Worm (Caenorhabditis elegans) whole organism, L2 larva: Measurements from ENCODE around the gene Y110A2AL.7.

ENCODE experiments used
- C34F6.9 ChIP-seq: fragments of 150-350 bp; optimal IDR thresholded peaks from 2 replicates; lab custom pipeline; 2014; ENCODE audit warnings: missing biosample characterization, missing genetic modification characterization
- F13H6.1 ChIP-seq: sonication (generic microtip); optimal IDR thresholded peaks from 2 replicates; lab custom pipeline; 2016; ENCODE audit warnings: missing genetic modification characterization, missing compliant biosample characterization
- R02D3.7 ChIP-seq: fragments of 150-350 bp; optimal IDR thresholded peaks from 2 replicates; lab custom pipeline; 2014; ENCODE audit warnings: missing biosample characterization, missing genetic modification characterization
- Y55F3AM.14 ChIP-seq: fragments of 200-800 bp; sonication (Bioruptor generic); optimal IDR thresholded peaks from 2 replicates; lab custom pipeline; 2018; ENCODE audit warnings: mild to moderate bottlenecking, missing genetic modification characterization, missing compliant biosample characterization
- ZK546.5 ChIP-seq: sonication (generic microtip); optimal IDR thresholded peaks from 2 replicates; lab custom pipeline; 2017; ENCODE audit warnings: missing biosample characterization, missing genetic modification characterization
- alr-1 ChIP-seq: fragments of 150-350 bp; optimal IDR thresholded peaks from 2 replicates; lab custom pipeline; 2014; ENCODE audit warnings: missing biosample characterization, missing genetic modification characterization
- aly-2 ChIP-seq: fragments of 150-350 bp; optimal IDR thresholded peaks from 2 replicates; lab custom pipeline; 2014; ENCODE audit warnings: missing biosample characterization, missing genetic modification characterization
- ama-1 ChIP-seq: fragments of 150-350 bp; optimal IDR thresholded peaks from 2 replicates; lab custom pipeline; 2018; ENCODE audit warnings: inconsistent platforms
- blmp-1 ChIP-seq: sonication (generic microtip); optimal IDR thresholded peaks from 2 replicates; lab custom pipeline; 2017; ENCODE audit warnings: missing genetic modification characterization, mild to moderate bottlenecking, missing compliant biosample characterization, antibody characterized with exemption, moderate library complexity; ENCODE audit not compliant: insufficient read depth
- ceh-16 ChIP-seq: fragments of 150-350 bp; optimal IDR thresholded peaks from 2 replicates; lab custom pipeline; 2014; ENCODE audit warnings: missing biosample characterization, missing genetic modification characterization
- ceh-82 ChIP-seq: fragments of 150-350 bp; optimal IDR thresholded peaks from 2 replicates; lab custom pipeline; 2014; ENCODE audit warnings: missing biosample characterization, missing genetic modification characterization
- crh-2 ChIP-seq: sonication (generic microtip); optimal IDR thresholded peaks from 2 replicates; lab custom pipeline; 2017; ENCODE audit warnings: missing biosample characterization, missing genetic modification characterization
- dmd-4 ChIP-seq: sonication (generic microtip); optimal IDR thresholded peaks from 2 replicates; lab custom pipeline; 2017; ENCODE audit warnings: missing biosample characterization, missing genetic modification characterization
- egl-27 ChIP-seq: sonication (generic microtip); optimal IDR thresholded peaks from 3 replicates; lab custom pipeline; 2017; ENCODE audit warnings: missing biosample characterization, missing genetic modification reagents, missing genetic modification characterization
- elt-3 ChIP-seq: sonication (generic microtip); optimal IDR thresholded peaks from 2 replicates; lab custom pipeline; 2017; ENCODE audit warnings: missing biosample characterization, missing genetic modification characterization
- fos-1 ChIP-seq: fragments of 150-350 bp; optimal IDR thresholded peaks from 2 replicates; lab custom pipeline; 2014; ENCODE audit warnings: missing biosample characterization, missing genetic modification characterization
- gmeb-1 ChIP-seq: fragments of 150-350 bp; optimal IDR thresholded peaks from 2 replicates; lab custom pipeline; 2014; ENCODE audit warnings: missing biosample characterization, missing genetic modification characterization
- lin-11 ChIP-seq: fragments of 150-350 bp; sonication (generic microtip); optimal IDR thresholded peaks from 2 replicates; lab custom pipeline; 2014; ENCODE audit warnings: missing biosample characterization, missing genetic modification characterization, inconsistent platforms, mixed read lengths
- lin-39 ChIP-seq: fragments of 150-350 bp; optimal IDR thresholded peaks from 2 replicates; lab custom pipeline; 2014; ENCODE audit warnings: missing biosample characterization, missing genetic modification reagents, missing genetic modification characterization
- lsy-2 ChIP-seq, 2 experiments: fragments of 150-350 bp in 1 of 2; sonication (generic microtip) in 1 of 2; optimal IDR thresholded peaks; 2 replicates each; lab custom pipeline; 2014 to 2017; ENCODE audit warnings: missing biosample characterization in 2 of 2, missing genetic modification characterization in 2 of 2
- mab-5 ChIP-seq: fragments of 150-350 bp; optimal IDR thresholded peaks from 2 replicates; lab custom pipeline; 2014; ENCODE audit warnings: missing biosample characterization, missing genetic modification characterization
- mbf-1 ChIP-seq: sonication (generic microtip); optimal IDR thresholded peaks from 2 replicates; lab custom pipeline; 2017; ENCODE audit warnings: missing biosample characterization, missing genetic modification characterization
- mdl-1 ChIP-seq, 2 experiments: fragments of 150-350 bp in 1 of 2; sonication (generic microtip) in 1 of 2; optimal IDR thresholded peaks; 2 replicates each; lab custom pipeline; 2017; ENCODE audit warnings: missing biosample characterization in 2 of 2, missing genetic modification characterization in 2 of 2
- nhr-10 ChIP-seq: sonication (generic microtip); optimal IDR thresholded peaks from 2 replicates; lab custom pipeline; 2017; ENCODE audit warnings: missing biosample characterization, missing genetic modification characterization
- nhr-11 ChIP-seq: fragments of 150-350 bp; optimal IDR thresholded peaks from 2 replicates; lab custom pipeline; 2014; ENCODE audit warnings: missing biosample characterization, missing genetic modification characterization
- nhr-12 ChIP-seq: fragments of 150-350 bp; optimal IDR thresholded peaks from 2 replicates; lab custom pipeline; 2014; ENCODE audit warnings: missing biosample characterization, missing genetic modification characterization
- nhr-129 ChIP-seq: fragments of 150-350 bp; optimal IDR thresholded peaks from 2 replicates; lab custom pipeline; 2014; ENCODE audit warnings: missing biosample characterization, missing genetic modification characterization
- nhr-21 ChIP-seq: fragments of 150-350 bp; optimal IDR thresholded peaks from 2 replicates; lab custom pipeline; 2014; ENCODE audit warnings: missing biosample characterization, missing genetic modification characterization
- nhr-23 ChIP-seq: fragments of 150-350 bp; optimal IDR thresholded peaks from 2 replicates; lab custom pipeline; 2014; ENCODE audit warnings: missing biosample characterization, missing genetic modification reagents, missing genetic modification characterization
- nhr-237 ChIP-seq: fragments of 150-350 bp; optimal IDR thresholded peaks from 2 replicates; lab custom pipeline; 2014; ENCODE audit warnings: missing biosample characterization, missing genetic modification characterization
- nhr-25 ChIP-seq: fragments of 150-350 bp; sonication (generic microtip); optimal IDR thresholded peaks from 3 replicates; lab custom pipeline; 2014; ENCODE audit warnings: missing biosample characterization, missing genetic modification characterization
- nhr-77 ChIP-seq: fragments of 150-350 bp; optimal IDR thresholded peaks from 2 replicates; lab custom pipeline; 2014; ENCODE audit warnings: missing biosample characterization, missing genetic modification characterization
- peb-1 ChIP-seq: fragments of 150-350 bp; optimal IDR thresholded peaks from 2 replicates; lab custom pipeline; 2014; ENCODE audit warnings: missing biosample characterization, missing genetic modification characterization
- sem-4 ChIP-seq: fragments of 150-350 bp; optimal IDR thresholded peaks from 2 replicates; lab custom pipeline; 2014; ENCODE audit warnings: missing biosample characterization, missing genetic modification reagents, missing genetic modification characterization
- skn-1 ChIP-seq: sonication (generic microtip); optimal IDR thresholded peaks from 2 replicates; lab custom pipeline; 2017; ENCODE audit warnings: missing biosample characterization, missing genetic modification characterization
- sma-3 ChIP-seq: sonication (generic microtip); optimal IDR thresholded peaks from 2 replicates; lab custom pipeline; 2016; ENCODE audit warnings: missing genetic modification reagents, missing genetic modification characterization, missing compliant biosample characterization
- sma-9 ChIP-seq, 2 experiments: fragments of 150-350 bp in 1 of 2; sonication (generic microtip) in 1 of 2; optimal IDR thresholded peaks; 2 replicates each; lab custom pipeline; 2014 to 2016; ENCODE audit warnings: missing genetic modification characterization in 2 of 2, mild to moderate bottlenecking in 1 of 2, missing biosample characterization in 1 of 2, missing compliant biosample characterization in 1 of 2, missing genetic modification reagents in 1 of 2, moderate library complexity in 1 of 2
- snpc-4 ChIP-seq: fragments of 150-350 bp; optimal IDR thresholded peaks from 2 replicates; lab custom pipeline; 2014; ENCODE audit warnings: missing biosample characterization, missing genetic modification characterization
- unc-39 ChIP-seq: fragments of 150-350 bp; optimal IDR thresholded peaks from 2 replicates; lab custom pipeline; 2014; ENCODE audit warnings: missing biosample characterization, missing genetic modification characterization
- unc-55 ChIP-seq: fragments of 150-350 bp; sonication (generic microtip); optimal IDR thresholded peaks from 3 replicates; lab custom pipeline; 2014; ENCODE audit warnings: missing biosample characterization, missing genetic modification reagents, missing genetic modification characterization
- unc-62 ChIP-seq: fragments of 150-350 bp; optimal IDR thresholded peaks from 2 replicates; lab custom pipeline; 2014; ENCODE audit warnings: missing biosample characterization, missing genetic modification reagents, missing genetic modification characterization
- ztf-1 ChIP-seq: fragments of 200-800 bp; sonication (Bioruptor generic); conservative IDR thresholded peaks from 2 replicates; pipeline ENCODE4 v1.3.6; 2022; ENCODE audit warnings: missing genetic modification characterization, missing compliant biosample characterization
- ztf-11 ChIP-seq: sonication (generic microtip); optimal IDR thresholded peaks from 2 replicates; lab custom pipeline; 2017; ENCODE audit warnings: missing biosample characterization, missing genetic modification characterization
- ztf-4 ChIP-seq: fragments of 150-350 bp; optimal IDR thresholded peaks from 2 replicates; lab custom pipeline; 2014; ENCODE audit warnings: missing biosample characterization, missing genetic modification characterization

Y110A2AL.7 gene

DNA sequence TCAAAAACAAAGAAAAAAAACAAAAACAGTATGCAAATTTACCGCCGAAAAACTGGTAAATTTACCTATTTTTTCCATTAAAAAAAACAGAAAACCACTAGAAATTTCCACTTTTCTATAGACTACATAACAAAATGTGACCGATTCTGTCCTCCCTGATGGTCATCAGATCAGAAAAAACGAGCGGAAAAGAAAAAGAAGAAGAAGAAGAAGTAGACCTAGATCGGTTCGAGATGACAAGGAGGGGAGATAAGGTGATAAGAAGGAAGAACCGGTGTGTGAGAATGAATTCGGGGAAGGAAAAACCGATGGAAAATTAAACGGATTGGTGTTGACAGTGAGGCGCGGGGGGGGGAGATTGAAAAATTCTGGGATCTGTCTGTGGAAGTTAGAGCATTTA lies 13.1 kb upstream of the Y110A2AL.7 start:
- TF ChIP-seq ceh-82 (tag; lab: Kevin White, UChicago) (no peak), skn-1 (tag; lab: Kevin White, UChicago) (no peak), ztf-1 (GFP tag; lab: Robert Waterston, UW) (no peak), fos-1 (tag; lab: Kevin White, UChicago) (peak; percentile 7), nhr-237 (tag; lab: Kevin White, UChicago) (no peak), nhr-11 (tag; lab: Kevin White, UChicago) (no peak)

DNA sequence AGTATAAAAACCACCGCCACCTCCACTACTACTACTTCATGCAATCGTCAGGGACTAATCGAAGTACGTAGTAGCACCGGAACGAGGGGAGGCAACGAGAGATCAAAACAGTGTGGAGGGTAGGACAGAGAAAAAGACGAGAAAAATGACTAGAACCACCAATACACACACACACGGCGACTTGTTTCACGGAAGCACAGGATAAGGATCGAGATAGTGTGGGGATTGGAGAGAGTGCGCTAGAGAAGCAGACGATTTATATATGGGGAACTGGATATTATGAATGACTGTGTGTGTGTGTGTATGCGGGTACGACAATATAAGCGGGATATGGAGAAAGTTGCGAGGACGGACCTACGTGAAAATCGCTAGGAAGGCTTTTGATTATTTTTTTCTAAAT lies 11.8 kb upstream of the Y110A2AL.7 start:
- peak; percentile 63 for TF ChIP-seq nhr-25 (tag; lab: Kevin White, UChicago)
- TF ChIP-seq mab-5 (tag; lab: Kevin White, UChicago): no peak
- no peak for TF ChIP-seq unc-55 (GFP tag; lab: Kevin White, UChicago)
- no peak for TF ChIP-seq unc-62
- peak; percentile 12 for TF ChIP-seq blmp-1 (tag; lab: Kevin White, UChicago)
- TF ChIP-seq gmeb-1 (tag; lab: Kevin White, UChicago): no peak
- TF ChIP-seq nhr-237 (tag; lab: Kevin White, UChicago): no peak
- TF ChIP-seq ztf-11: no peak
- TF ChIP-seq lin-11 (tag; lab: Kevin White, UChicago): no peak
- no peak for TF ChIP-seq lin-39 (tag; lab: Kevin White, UChicago)
- no peak for TF ChIP-seq elt-3
- no peak for TF ChIP-seq mbf-1
- TF ChIP-seq sma-9 (GFP tag; optimal IDR thresholded peaks at IDR 0.05; lab: Kevin White, UChicago): no peak
- TF ChIP-seq sma-9 (tag; optimal IDR thresholded peaks at IDR 0.05; lab: Kevin White, UChicago): no peak
- TF ChIP-seq C34F6.9 (tag; lab: Kevin White, UChicago): no peak
- no peak for TF ChIP-seq alr-1 (tag; lab: Kevin White, UChicago)
- TF ChIP-seq nhr-12 (tag; lab: Kevin White, UChicago): no peak
- TF ChIP-seq F13H6.1 (tag; lab: Kevin White, UChicago): peak; percentile 12
- TF ChIP-seq aly-2 (tag; lab: Kevin White, UChicago): no peak
- TF ChIP-seq ceh-16 (tag; lab: Kevin White, UChicago): no peak
- peak; percentile 25 for TF ChIP-seq nhr-129 (tag; lab: Kevin White, UChicago)
- TF ChIP-seq dmd-4 (tag; lab: Kevin White, UChicago): no peak
- no peak for TF ChIP-seq ztf-4 (tag; lab: Kevin White, UChicago)
- no peak for TF ChIP-seq sem-4
- no peak for TF ChIP-seq fos-1 (tag; lab: Kevin White, UChicago)
- no peak for TF ChIP-seq lsy-2 (tag; optimal IDR thresholded peaks at IDR 0.05; lab: Kevin White, UChicago)
- TF ChIP-seq ceh-82 (tag; lab: Kevin White, UChicago): no peak
- no peak for TF ChIP-seq ama-1 (lab: Kevin White, UChicago)
- no peak for TF ChIP-seq nhr-23
- TF ChIP-seq R02D3.7 (tag; lab: Kevin White, UChicago): no peak
- TF ChIP-seq ZK546.5: no peak
- TF ChIP-seq ztf-1 (GFP tag; lab: Robert Waterston, UW): no peak
- no peak for TF ChIP-seq Y55F3AM.14
- TF ChIP-seq nhr-21 (tag; lab: Kevin White, UChicago): no peak
- TF ChIP-seq mdl-1 (tag; optimal IDR thresholded peaks at IDR 0.05; lab: Kevin White, UChicago): no peak
- TF ChIP-seq sma-3 (GFP tag; lab: Kevin White, UChicago): peak; percentile 6
- TF ChIP-seq crh-2 (tag; lab: Kevin White, UChicago): no peak
- no peak for TF ChIP-seq skn-1 (tag; lab: Kevin White, UChicago)
- TF ChIP-seq nhr-77 (tag; lab: Kevin White, UChicago): no peak
- no peak for TF ChIP-seq nhr-10 (tag; lab: Kevin White, UChicago)
- TF ChIP-seq egl-27: no peak
- TF ChIP-seq unc-39 (tag; lab: Kevin White, UChicago): no peak
- TF ChIP-seq snpc-4 (tag; lab: Kevin White, UChicago): no peak
- no peak for TF ChIP-seq peb-1
